Fruit fly (Drosophila melanogaster) S2 (cell line): Measurements from ENCODE around the gene CG31957.

Source experiments
- CG8478 ChIP-seq: fragments of >200 bp; optimal IDR thresholded peaks from 2 replicates; lab custom pipeline; 2018
- CTCF ChIP-seq, 2 experiments: fragments of >200 bp; optimal IDR thresholded peaks; 2 replicates each; lab custom pipeline; 2018

DNA sequence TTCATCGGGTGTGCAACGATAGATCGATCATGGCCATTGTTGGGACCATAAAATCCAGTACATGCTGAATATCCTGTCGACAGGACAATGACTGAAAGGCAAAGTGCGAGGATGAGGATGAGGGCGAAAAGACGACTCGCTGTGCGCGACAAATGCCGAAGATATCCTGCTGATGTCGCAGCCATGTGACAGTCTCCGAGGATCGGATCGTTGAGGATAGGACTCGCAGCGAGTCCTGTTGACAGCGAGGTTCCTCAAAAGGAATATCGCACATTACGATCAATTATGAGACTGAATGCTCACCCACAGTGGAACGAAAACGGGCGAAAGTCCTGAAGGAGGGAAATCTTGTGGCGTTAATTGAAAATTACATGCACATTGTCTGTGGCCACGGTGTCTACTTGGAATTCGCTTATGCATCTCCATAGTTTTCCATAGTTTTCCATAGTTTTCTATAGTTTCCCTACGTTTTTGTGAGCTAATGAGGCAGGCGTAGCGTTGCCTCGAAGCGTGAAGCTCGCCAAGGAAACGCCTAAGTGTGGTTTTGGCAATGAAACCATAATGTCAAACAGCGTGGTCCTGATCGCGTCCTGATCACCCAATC lies 49.7 kb downstream of the CG31957 start:
- no peak for TF ChIP-seq CTCF (optimal IDR thresholded peaks at IDR 0.05; lab: Kevin White, UChicago)
- no peak for TF ChIP-seq CG8478 (lab: Kevin White, UChicago)
